Worm (Caenorhabditis elegans): Measurements from ENCODE around the gene Y39A1A.22.

Y39A1A.22 gene

ce11 chrIII:10706972-10707438 lies at the start of gene Y39A1A.22, which contains the start of gene Y39A1A.21:
Y39A1A.22 (minus strand) TSS chrIII:10707028.
Y39A1A.21 (minus strand) TSS chrIII:10707022.
- peak; percentile 24 for TF ChIP-seq ceh-18 (tag; optimal IDR thresholded peaks at IDR 0.05)
- peak; percentile 75 for TF ChIP-seq elt-2 (tag; optimal IDR thresholded peaks at IDR 0.05)
- TF ChIP-seq ceh-6 (GFP tag; optimal IDR thresholded peaks at IDR 0.05) = peak; percentile 9
- peak; percentile 56 for TF ChIP-seq ceh-48 (tag; optimal IDR thresholded peaks at IDR 0.05)
- peak; percentile 12 for TF ChIP-seq hlh-15 (tag; optimal IDR thresholded peaks at IDR 0.05)
- TF ChIP-seq tbx-2 (tag; optimal IDR thresholded peaks at IDR 0.05) = peak; percentile 63
- peak; percentile 8 for TF ChIP-seq hlh-30 (tag; optimal IDR thresholded peaks at IDR 0.05; ENCODE audit: insufficient read depth)
- TF ChIP-seq C08G9.2 (tag; optimal IDR thresholded peaks at IDR 0.05) = peak; percentile 45
- TF ChIP-seq ref-2 (tag; optimal IDR thresholded peaks at IDR 0.05) = peak; percentile 19
- no peak for TF ChIP-seq ceh-45 (GFP tag; IDR thresholded peaks at IDR 0.05)
- TF ChIP-seq gmeb-2 (tag; optimal IDR thresholded peaks at IDR 0.05) = peak; percentile 40
- peak; percentile 8 for TF ChIP-seq hlh-13 (GFP tag; optimal IDR thresholded peaks at IDR 0.05)
- peak; percentile 38 for TF ChIP-seq dve-1 (tag; optimal IDR thresholded peaks at IDR 0.05)
- TF ChIP-seq sox-4 (tag; optimal IDR thresholded peaks at IDR 0.05) = no peak
- peak; percentile 80 for TF ChIP-seq nfya-1 (tag; optimal IDR thresholded peaks at IDR 0.05)
- TF ChIP-seq unc-86 (tag; optimal IDR thresholded peaks at IDR 0.05) = peak; percentile 32
- peak; percentile 41 for TF ChIP-seq ztf-16 (tag; optimal IDR thresholded peaks at IDR 0.05)
- TF ChIP-seq fkh-10 (GFP tag; optimal IDR thresholded peaks at IDR 0.05) = peak; percentile 70
- TF ChIP-seq unc-42 (tag; optimal IDR thresholded peaks at IDR 0.05) = peak; percentile 79
- TF ChIP-seq pat-9 (tag; optimal IDR thresholded peaks at IDR 0.05) = no peak
- no peak for TF ChIP-seq pha-2 (tag; optimal IDR thresholded peaks at IDR 0.05)
- TF ChIP-seq F13H6.1 (tag; optimal IDR thresholded peaks at IDR 0.05) = no peak
- peak; percentile 5 for TF ChIP-seq ttx-3 (tag; optimal IDR thresholded peaks at IDR 0.05)
- peak; percentile 48 for TF ChIP-seq ceh-34 (tag; optimal IDR thresholded peaks at IDR 0.05)
- TF ChIP-seq che-1 (tag; optimal IDR thresholded peaks at IDR 0.05) = peak; percentile 30
- TF ChIP-seq zip-5 (tag; optimal IDR thresholded peaks at IDR 0.05) = peak; percentile 8
- TF ChIP-seq K02D7.2 (tag; optimal IDR thresholded peaks at IDR 0.05) = peak; percentile 18
- TF ChIP-seq ceh-31 (tag; optimal IDR thresholded peaks at IDR 0.05) = peak; percentile 59
- TF ChIP-seq pros-1 (tag; optimal IDR thresholded peaks at IDR 0.05) = no peak

- no peak for TF ChIP-seq dve-1 (tag; optimal IDR thresholded peaks at IDR 0.05)
- TF ChIP-seq unc-86 (tag; optimal IDR thresholded peaks at IDR 0.05) = no peak
- TF ChIP-seq sdc-2 (tag; optimal IDR thresholded peaks at IDR 0.05) = no peak
- no peak for TF ChIP-seq nhr-11 (tag; optimal IDR thresholded peaks at IDR 0.05)
- TF ChIP-seq Y22D7AL.16 (tag; optimal IDR thresholded peaks at IDR 0.05) = no peak
- no peak for TF ChIP-seq dmd-4 (tag; optimal IDR thresholded peaks at IDR 0.05; ENCODE audit: borderline replicate concordance)
- no peak for TF ChIP-seq fkh-6 (tag; optimal IDR thresholded peaks at IDR 0.05)
- no peak for TF ChIP-seq pha-2 (tag; optimal IDR thresholded peaks at IDR 0.05)
- no peak for TF ChIP-seq mec-3 (tag; optimal IDR thresholded peaks at IDR 0.05; ENCODE audit: borderline replicate concordance)
- TF ChIP-seq rnt-1 (tag; optimal IDR thresholded peaks at IDR 0.05) = no peak
- no peak for TF ChIP-seq ceh-31 (tag; optimal IDR thresholded peaks at IDR 0.05)
- no peak for TF ChIP-seq pat-9 (tag; optimal IDR thresholded peaks at IDR 0.05)
- no peak for TF ChIP-seq unc-42 (tag; optimal IDR thresholded peaks at IDR 0.05)
- TF ChIP-seq odd-2 (tag; optimal IDR thresholded peaks at IDR 0.05) = no peak
- no peak for TF ChIP-seq che-1 (tag; optimal IDR thresholded peaks at IDR 0.05)
Measured at ce11 chrIII:10755480-10756066, 48.7 kb upstream of the Y39A1A.22 start, which contains the start of gene hpl-2. hpl-2 (minus strand) TSS chrIII:10755530.

- TF ChIP-seq pag-3 (tag; optimal IDR thresholded peaks at IDR 0.05; ENCODE audit: borderline replicate concordance) (no peak), F13H6.1 (tag; optimal IDR thresholded peaks at IDR 0.05) (no peak), pqm-1 (tag; optimal IDR thresholded peaks at IDR 0.05) (no peak), unc-3 (GFP tag; conservative IDR thresholded peaks at IDR 0.05) (no peak), unc-3 (tag; optimal IDR thresholded peaks at IDR 0.05) (no peak), syd-9 (tag; optimal IDR thresholded peaks at IDR 0.05) (no peak), ceh-34 (tag; optimal IDR thresholded peaks at IDR 0.05) (no peak), eyg-1 (tag; optimal IDR thresholded peaks at IDR 0.05) (no peak), ttx-3 (tag; optimal IDR thresholded peaks at IDR 0.05) (no peak), mec-3 (tag; optimal IDR thresholded peaks at IDR 0.05; ENCODE audit: borderline replicate concordance) (no peak), nfya-1 (tag; optimal IDR thresholded peaks at IDR 0.05) (no peak), tbx-7 (tag; optimal IDR thresholded peaks at IDR 0.05) (no peak)
Measured at ce11 chrIII:10754379-10754778, 47.6 kb upstream of the Y39A1A.22 start.
